Fruit fly (Drosophila melanogaster): ENCODE measurements around the gene Cyp4ac3.
A peak's percentile ranks its signal among the peaks of the same experiment; 100 is the strongest.

- TF ChIP-seq woc (GFP tag; optimal IDR thresholded peaks at IDR 0.05) (peak; percentile 90), pan (optimal IDR thresholded peaks at IDR 0.05) (no peak), CG32264 (GFP tag; optimal IDR thresholded peaks at IDR 0.05) (no peak), psq (GFP tag; optimal IDR thresholded peaks at IDR 0.05) (peak; percentile 77), dsf (GFP tag; optimal IDR thresholded peaks at IDR 0.05; ENCODE audit: borderline replicate concordance) (peak; percentile 21), Abd-B (GFP tag; optimal IDR thresholded peaks at IDR 0.05) (no peak), OdsH (GFP tag; optimal IDR thresholded peaks at IDR 0.05) (peak; percentile 82), foxo (GFP tag; optimal IDR thresholded peaks at IDR 0.05) (peak in 1 of 2 experiments; percentile 81), sage (GFP tag; optimal IDR thresholded peaks at IDR 0.05) (no peak), Mio (GFP tag; optimal IDR thresholded peaks at IDR 0.05) (no peak), usp (GFP tag; optimal IDR thresholded peaks at IDR 0.05) (no peak), h (GFP tag; optimal IDR thresholded peaks at IDR 0.05) (peak; percentile 82), dmrt93B (GFP tag; optimal IDR thresholded peaks at IDR 0.05) (peak; percentile 60), lola (GFP tag; optimal IDR thresholded peaks at IDR 0.05) (no peak)
Measured at dm6 chr2L:5252399-5253030, 15.8 kb upstream of the Cyp4ac3 start.

Data from whole organism, wandering third instar larva.